Comparison of ENCODE assay signal across 5 worm cellular contexts in genomic region chrV:20664930-20665329, ce11.
TF ChIP-seq lines count a peak whose summit lies in the region.

No protein-coding gene starts in this region.

TF ChIP-seq in whole organism, L1 larva, 84 proteins besides CTCF, POLR2A, EP300 and RAD21:
- TF ChIP-seq blmp-1 (tag; optimal IDR thresholded peaks at IDR 0.05; lab: Kevin White, UChicago) (peak; percentile 99), jun-1 (tag; optimal IDR thresholded peaks at IDR 0.05; lab: Kevin White, UChicago) (no peak), nhr-90 (tag; optimal IDR thresholded peaks at IDR 0.05; lab: Kevin White, UChicago; ENCODE audit: poor library complexity) (no peak), pag-3 (tag; optimal IDR thresholded peaks at IDR 0.05; lab: Kevin White, UChicago; ENCODE audit: borderline replicate concordance, insufficient read depth) (no peak)
TF ChIP-seq in whole organism, L1 larva: peak in this region for 1.

TF ChIP-seq in whole organism, L2 larva, 48 proteins besides CTCF, POLR2A, EP300 and RAD21:
- peak; percentile 11 for TF ChIP-seq blmp-1 (tag; optimal IDR thresholded peaks at IDR 0.05; lab: Kevin White, UChicago; ENCODE audit: insufficient read depth)
- peak; percentile 31 for TF ChIP-seq nhr-21 (tag; optimal IDR thresholded peaks at IDR 0.05; lab: Kevin White, UChicago)
- TF ChIP-seq sma-3 (GFP tag; optimal IDR thresholded peaks at IDR 0.05; lab: Kevin White, UChicago) = no peak

TF ChIP-seq in whole organism, L3 larva, 47 proteins besides CTCF, POLR2A, EP300 and RAD21:
- no peak for TF ChIP-seq ceh-82 (tag; optimal IDR thresholded peaks at IDR 0.05; lab: Kevin White, UChicago)
- TF ChIP-seq ztf-4 (tag; optimal IDR thresholded peaks at IDR 0.05; lab: Kevin White, UChicago) = no peak
- TF ChIP-seq ceh-16 (tag; optimal IDR thresholded peaks at IDR 0.05; lab: Kevin White, UChicago) = no peak
- no peak for TF ChIP-seq nhr-76 (tag; optimal IDR thresholded peaks at IDR 0.05; lab: Kevin White, UChicago)
- TF ChIP-seq mdl-1 (tag; optimal IDR thresholded peaks at IDR 0.05; lab: Kevin White, UChicago) = no peak
- TF ChIP-seq sea-2 (GFP tag; optimal IDR thresholded peaks at IDR 0.05; lab: Kevin White, UChicago) = no peak
- TF ChIP-seq nhr-23 (tag; optimal IDR thresholded peaks at IDR 0.05; lab: Kevin White, UChicago) = peak; percentile 37
- no peak for TF ChIP-seq nhr-11 (tag; optimal IDR thresholded peaks at IDR 0.05; lab: Kevin White, UChicago)

TF ChIP-seq in whole organism, L4 larva, 104 proteins besides CTCF, POLR2A, EP300 and RAD21:
- TF ChIP-seq Y105C5A.15 (GFP tag; IDR thresholded peaks at IDR 0.05; lab: Robert Waterston, UW) (no peak), aha-1 (tag; lab: Kevin White, UChicago) (peak; percentile 40), F44E2.7 (GFP tag; IDR thresholded peaks at IDR 0.05; lab: Robert Waterston, UW) (no peak), hlh-11 (tag; optimal IDR thresholded peaks at IDR 0.05; lab: Kevin White, UChicago) (peak; percentile 5), lir-3 (tag; optimal IDR thresholded peaks at IDR 0.05; lab: Kevin White, UChicago) (no peak)

TF ChIP-seq in whole organism, mixed stage, embryonic, 35 proteins besides CTCF, POLR2A, EP300 and RAD21:
- TF ChIP-seq zip-8 (tag; optimal IDR thresholded peaks at IDR 0.05; lab: Kevin White, UChicago) (peak; percentile 54), blmp-1 (tag; optimal IDR thresholded peaks at IDR 0.05; lab: Kevin White, UChicago) (peak; percentile 84), unc-120 (tag; optimal IDR thresholded peaks at IDR 0.05; lab: Kevin White, UChicago; ENCODE audit: poor library complexity, severe bottlenecking) (no peak)

Comparison
In these comparisons a context has a peak if more than half of its experiments do, and no peak if none do; other contexts are left out.
1. Of the 29 proteins assayed by ChIP-seq in both whole organism, L4 larva and whole organism, L1 larva: peak only in whole organism, L4 larva: aha-1; only in whole organism, L1 larva: none; in both: none; in neither: 28.